Fruit fly (Drosophila melanogaster) whole organism, prepupa: Measurements from ENCODE around the gene nes.

Experiments used
- Blimp-1 ChIP-seq: fragments of 200-800 bp; sonication (Bioruptor generic); optimal IDR thresholded peaks from 3 replicates; lab custom pipeline; 2017; ENCODE audit warnings: missing biosample characterization, missing genetic modification characterization, mild to moderate bottlenecking, moderate library complexity, missing genetic modification reagents
- CG10631 ChIP-seq: fragments of 200-800 bp; sonication (Bioruptor generic); optimal IDR thresholded peaks from 2 replicates; lab custom pipeline; 2016; ENCODE audit warnings: missing biosample characterization, missing genetic modification characterization
- CG11294 ChIP-seq: fragments of 200-800 bp; sonication (Bioruptor generic); IDR thresholded peaks from 2 replicates; pipeline ENCODE4 v1.3.6; 2022; ENCODE audit warnings: missing biosample characterization, missing genetic modification characterization
- CG11762 ChIP-seq: fragments of 200-800 bp; sonication (Bioruptor generic); optimal IDR thresholded peaks from 3 replicates; lab custom pipeline; 2016; ENCODE audit warnings: missing biosample characterization, missing genetic modification characterization; ENCODE audit not compliant: insufficient read depth
- CG15336 ChIP-seq: fragments of 200-800 bp; sonication (Bioruptor generic); IDR thresholded peaks from 2 replicates; pipeline ENCODE4 v1.3.6; 2022; ENCODE audit warnings: missing biosample characterization, missing genetic modification characterization
- CG1621 ChIP-seq: fragments of 200-800 bp; sonication (Bioruptor generic); optimal IDR thresholded peaks from 3 replicates; lab custom pipeline; 2018; ENCODE audit warnings: missing biosample characterization, mild to moderate bottlenecking, missing genetic modification characterization
- CG16779 ChIP-seq: fragments of 200-800 bp; sonication (Bioruptor generic); optimal IDR thresholded peaks from 3 replicates; lab custom pipeline; 2017; ENCODE audit warnings: missing biosample characterization, mild to moderate bottlenecking, missing genetic modification characterization
- CG3032 ChIP-seq: fragments of 200-800 bp; optimal IDR thresholded peaks from 2 replicates; lab custom pipeline; 2019; ENCODE audit warnings: missing biosample characterization, mild to moderate bottlenecking, missing genetic modification characterization, moderate library complexity
- CG31627 ChIP-seq: fragments of 200-800 bp; sonication (Bioruptor generic); optimal IDR thresholded peaks from 3 replicates; lab custom pipeline; 2016; ENCODE audit warnings: missing biosample characterization, missing genetic modification characterization
- CG32006 ChIP-seq: fragments of 200-800 bp; sonication (Bioruptor generic); optimal IDR thresholded peaks from 3 replicates; lab custom pipeline; 2017; ENCODE audit warnings: missing biosample characterization, mild to moderate bottlenecking, missing genetic modification characterization
- CG4318 ChIP-seq: fragments of 200-800 bp; sonication (Bioruptor generic); optimal IDR thresholded peaks from 3 replicates; lab custom pipeline; 2017; ENCODE audit warnings: missing biosample characterization, mild to moderate bottlenecking, missing genetic modification characterization
- CG6163 ChIP-seq: fragments of 200-800 bp; sonication (Bioruptor generic); IDR thresholded peaks from 3 replicates; pipeline ENCODE4 v1.3.6; 2022; ENCODE audit warnings: missing biosample characterization, missing genetic modification characterization
- CG6276 ChIP-seq: fragments of 200-800 bp; sonication (Bioruptor generic); optimal IDR thresholded peaks from 2 replicates; lab custom pipeline; 2017; ENCODE audit warnings: missing biosample characterization, mild to moderate bottlenecking, missing genetic modification characterization
- CG6792 ChIP-seq: fragments of 200-800 bp; sonication (Bioruptor generic); optimal IDR thresholded peaks from 3 replicates; lab custom pipeline; 2016; ENCODE audit warnings: missing biosample characterization, missing genetic modification characterization
- CG6854 ChIP-seq: fragments of 200-800 bp; sonication (Bioruptor generic); optimal IDR thresholded peaks from 2 replicates; lab custom pipeline; 2017; ENCODE audit warnings: missing biosample characterization, mild to moderate bottlenecking, missing genetic modification characterization
- CG7368 ChIP-seq: fragments of 200-800 bp; sonication (Bioruptor generic); optimal IDR thresholded peaks from 3 replicates; lab custom pipeline; 2016; ENCODE audit warnings: missing biosample characterization, missing genetic modification characterization
- CG8119 ChIP-seq: fragments of 200-800 bp; sonication (Bioruptor generic); IDR thresholded peaks from 3 replicates; pipeline ENCODE4 v1.3.6; 2022; ENCODE audit warnings: missing biosample characterization, missing genetic modification characterization
- CG9139 ChIP-seq: fragments of 200-800 bp; sonication (Bioruptor generic); optimal IDR thresholded peaks from 3 replicates; lab custom pipeline; 2017; ENCODE audit warnings: missing biosample characterization, mild to moderate bottlenecking, missing genetic modification characterization
- Eip75B ChIP-seq: fragments of 200-800 bp; sonication (Bioruptor generic); optimal IDR thresholded peaks from 3 replicates; lab custom pipeline; 2016; ENCODE audit warnings: missing biosample characterization, missing genetic modification characterization
- Eip78C ChIP-seq: fragments of 200-800 bp; sonication (Bioruptor generic); peaks from one replicate; lab custom pipeline; 2016; ENCODE audit warnings: missing biosample characterization, missing genetic modification characterization
- Hr39 ChIP-seq: fragments of 200-800 bp; sonication (Bioruptor generic); optimal IDR thresholded peaks from 2 replicates; lab custom pipeline; 2016; ENCODE audit warnings: missing biosample characterization, missing genetic modification characterization
- Hr4 ChIP-seq: fragments of 200-800 bp; sonication (Bioruptor generic); optimal IDR thresholded peaks from 3 replicates; lab custom pipeline; 2016; ENCODE audit warnings: missing biosample characterization, missing genetic modification characterization
- Met ChIP-seq: fragments of 200-800 bp; sonication (Bioruptor generic); optimal IDR thresholded peaks from 3 replicates; lab custom pipeline; 2016; ENCODE audit warnings: missing biosample characterization, missing genetic modification characterization
- OdsH ChIP-seq: fragments of 200-800 bp; sonication (Bioruptor generic); optimal IDR thresholded peaks from 3 replicates; lab custom pipeline; 2016; ENCODE audit warnings: missing biosample characterization, missing genetic modification characterization
- Smox ChIP-seq: fragments of 200-800 bp; sonication (Bioruptor generic); optimal IDR thresholded peaks from 3 replicates; lab custom pipeline; 2016; ENCODE audit warnings: missing biosample characterization, missing genetic modification characterization
- Sox14 ChIP-seq: fragments of 200-800 bp; sonication (Bioruptor generic); optimal IDR thresholded peaks from 3 replicates; lab custom pipeline; 2016; ENCODE audit warnings: missing biosample characterization, missing genetic modification characterization
- Sox15 ChIP-seq: fragments of 200-800 bp; sonication (Bioruptor generic); optimal IDR thresholded peaks from 3 replicates; lab custom pipeline; 2016; ENCODE audit warnings: missing biosample characterization, missing genetic modification characterization
- achi ChIP-seq: fragments of 200-800 bp; sonication (Bioruptor generic); optimal IDR thresholded peaks from 3 replicates; lab custom pipeline; 2016; ENCODE audit warnings: missing biosample characterization, missing genetic modification characterization
- cyc ChIP-seq: fragments of 200-800 bp; sonication (Bioruptor generic); optimal IDR thresholded peaks from 3 replicates; lab custom pipeline; 2016; ENCODE audit warnings: missing biosample characterization, missing genetic modification characterization
- eg ChIP-seq: fragments of 200-800 bp; sonication (Bioruptor generic); IDR thresholded peaks from 3 replicates; pipeline ENCODE4 v1.3.6; 2022; ENCODE audit warnings: missing biosample characterization, missing genetic modification characterization
- fkh ChIP-seq: fragments of 200-800 bp; sonication (Bioruptor generic); optimal IDR thresholded peaks from 3 replicates; lab custom pipeline; 2017; ENCODE audit warnings: missing biosample characterization, mild to moderate bottlenecking, missing genetic modification characterization, moderate library complexity
- lz ChIP-seq: fragments of 200-800 bp; sonication (Bioruptor generic); optimal IDR thresholded peaks from 3 replicates; lab custom pipeline; 2016; ENCODE audit warnings: missing biosample characterization, missing genetic modification characterization
- salr ChIP-seq, 2 experiments: fragments of 200-800 bp; sonication (Bioruptor generic); optimal IDR thresholded peaks; 3 replicates each; lab custom pipeline; 2016 to 2018; ENCODE audit warnings: missing biosample characterization in 2 of 2, missing genetic modification characterization in 2 of 2, mild to moderate bottlenecking in 1 of 2
- svp ChIP-seq: fragments of 200-800 bp; sonication (Bioruptor generic); peaks from one replicate; lab custom pipeline; 2016; ENCODE audit warnings: missing biosample characterization, missing genetic modification characterization
- topi ChIP-seq: fragments of 200-800 bp; sonication (Bioruptor generic); optimal IDR thresholded peaks from 3 replicates; lab custom pipeline; 2016; ENCODE audit warnings: missing biosample characterization, missing genetic modification characterization

Gene nes

DNA sequence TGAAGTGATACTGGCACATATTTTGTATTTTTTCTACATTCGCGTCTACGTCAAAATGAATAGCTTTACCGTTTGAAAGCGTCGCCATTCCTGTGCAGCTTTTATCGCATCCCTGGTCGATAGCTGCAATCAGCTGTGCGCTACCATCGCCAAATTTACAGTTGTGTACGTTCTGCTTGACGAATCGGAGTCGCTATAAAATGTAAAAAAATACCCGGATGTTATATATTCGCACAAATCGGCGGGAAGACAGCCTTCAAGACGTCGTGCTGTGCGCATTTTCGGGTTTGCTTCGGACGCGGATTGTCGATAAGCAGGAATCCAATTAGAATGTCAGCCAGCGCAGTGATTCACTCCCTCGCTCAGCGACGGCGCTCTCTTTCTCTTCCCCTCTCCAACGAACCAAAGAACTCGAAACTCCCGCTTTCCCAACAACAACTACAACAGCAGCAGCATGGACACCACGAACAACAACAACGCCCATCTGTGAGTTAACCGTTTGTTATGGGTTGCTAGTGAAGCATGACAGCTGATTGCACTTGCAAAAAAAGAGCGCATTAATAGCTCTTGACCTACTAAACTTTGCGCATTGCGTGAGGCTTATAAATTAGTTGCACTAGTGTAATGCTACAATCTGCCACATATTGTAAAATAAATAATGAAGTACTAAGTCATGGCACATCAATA is 34.3 kb upstream of the nes start (continued):
- TF ChIP-seq fkh (GFP tag; lab: Kevin White, UChicago) (no peak), CG31627 (GFP tag; lab: Kevin White, UChicago) (no peak), Met (GFP tag; lab: Kevin White, UChicago) (no peak), CG11294 (GFP tag; lab: Robert Waterston, UW) (no peak), CG10631 (GFP tag; lab: Kevin White, UChicago) (no peak), CG6854 (GFP tag; lab: Kevin White, UChicago) (peak; percentile 43), svp (GFP tag; lab: Kevin White, UChicago) (peak; percentile 80), CG4318 (GFP tag; lab: Kevin White, UChicago) (no peak), CG11762 (no peak), CG9139 (GFP tag; lab: Kevin White, UChicago) (peak; percentile 34), CG6792 (GFP tag; lab: Kevin White, UChicago) (no peak), CG6276 (GFP tag; lab: Kevin White, UChicago) (peak; percentile 69)

DNA sequence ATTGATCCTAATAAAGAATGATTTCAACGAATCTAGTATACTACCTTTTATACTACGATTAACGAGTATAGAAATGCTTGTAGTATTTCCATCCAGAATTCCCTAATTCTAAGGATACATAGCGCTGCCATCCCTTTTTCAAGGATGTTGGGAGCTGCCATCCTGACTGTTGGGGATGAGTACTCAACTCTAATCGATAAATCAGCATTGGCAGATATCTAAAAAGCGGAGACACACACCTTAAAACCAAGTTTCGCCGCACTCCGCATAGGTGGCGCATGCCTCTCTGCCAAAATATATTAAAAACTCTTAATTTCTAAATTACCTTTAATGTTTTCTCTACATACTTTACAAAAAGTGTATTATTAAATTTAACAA is 33.7 kb upstream of the nes start, which contains the start of gene fal:
TSS of gene fal (plus strand) at position 330 of the 378 bp plus-strand sequence.
- peak; percentile 51 for TF ChIP-seq CG31627 (GFP tag; lab: Kevin White, UChicago)
- TF ChIP-seq Hr4 (GFP tag; lab: Kevin White, UChicago) = no peak
- TF ChIP-seq CG6276 (GFP tag; lab: Kevin White, UChicago) = no peak
- TF ChIP-seq CG10631 (GFP tag; lab: Kevin White, UChicago) = no peak
- TF ChIP-seq topi = peak; percentile 14
- no peak for TF ChIP-seq CG3032 (tag; lab: Kevin White, UChicago)
- TF ChIP-seq Sox15 (GFP tag; lab: Kevin White, UChicago) = no peak
- TF ChIP-seq Hr39 (GFP tag; lab: Kevin White, UChicago) = no peak
- no peak for TF ChIP-seq Blimp-1 (GFP tag; lab: Kevin White, UChicago)
- peak; percentile 31 for TF ChIP-seq lz (GFP tag; lab: Kevin White, UChicago)
- TF ChIP-seq cyc (GFP tag; lab: Kevin White, UChicago) = no peak

DNA sequence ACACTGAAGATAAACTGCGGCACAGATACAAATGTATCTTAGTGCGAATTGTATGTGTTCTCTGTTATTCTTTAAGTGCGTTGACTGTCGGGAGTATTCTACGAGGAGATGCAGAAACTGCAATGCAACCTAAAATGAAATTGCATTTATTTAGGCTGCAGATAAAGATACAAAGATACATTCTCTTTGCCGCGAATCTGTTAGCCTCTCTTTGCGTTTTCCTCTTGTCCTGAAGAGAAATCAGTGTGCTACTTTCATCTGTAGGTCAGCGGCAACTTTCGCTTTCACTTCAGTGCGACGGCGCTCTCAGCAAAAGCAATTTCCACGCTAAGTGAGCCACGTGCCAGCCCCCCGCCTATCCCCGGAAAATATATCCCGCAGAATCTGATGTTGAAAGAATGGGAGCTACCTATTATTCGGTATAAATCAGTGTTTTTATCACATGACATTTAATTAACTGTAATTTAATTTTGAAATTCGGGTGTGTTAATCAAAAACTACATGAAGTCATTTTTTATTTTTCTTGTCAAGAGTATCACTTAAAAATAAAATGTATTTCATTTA is 32.8 kb upstream of the nes start:
- peak; percentile 25; the same call in 1 of the 3 replicates for TF ChIP-seq CG8119 (GFP tag; lab: Robert Waterston, UW)
- TF ChIP-seq CG16779 (tag; lab: Kevin White, UChicago) = no peak
- TF ChIP-seq lz (GFP tag; lab: Kevin White, UChicago) = no peak
- TF ChIP-seq CG1621 (tag; lab: Kevin White, UChicago) = no peak
- peak; percentile 39; the same call in 1 of the 3 replicates for TF ChIP-seq eg (GFP tag; lab: Robert Waterston, UW)
- peak; percentile 26 for TF ChIP-seq CG6854 (GFP tag; lab: Kevin White, UChicago)
- no peak for TF ChIP-seq Smox (GFP tag; lab: Kevin White, UChicago)
- peak; percentile 21; the same call in 1 of the 3 replicates for TF ChIP-seq CG6163 (GFP tag; lab: Robert Waterston, UW)
- peak; percentile 59 for TF ChIP-seq Eip78C (GFP tag; lab: Kevin White, UChicago)
- no peak for TF ChIP-seq Eip75B (GFP tag; lab: Kevin White, UChicago)
- TF ChIP-seq CG6792 (GFP tag; lab: Kevin White, UChicago) = no peak
- peak; percentile 31 for TF ChIP-seq svp (GFP tag; lab: Kevin White, UChicago)
- peak; percentile 37; the same call in 1 of the 2 replicates for TF ChIP-seq CG15336 (GFP tag; lab: Robert Waterston, UW)
- TF ChIP-seq Sox14 (GFP tag; lab: Kevin White, UChicago) = no peak
- TF ChIP-seq CG32006 (GFP tag; lab: Kevin White, UChicago) = peak; percentile 6
- no peak for TF ChIP-seq CG7368
- TF ChIP-seq Sox15 (GFP tag; lab: Kevin White, UChicago) = no peak
- TF ChIP-seq salr (GFP tag; optimal IDR thresholded peaks at IDR 0.05; lab: Kevin White, UChicago) = no peak
- TF ChIP-seq achi (GFP tag; lab: Kevin White, UChicago) = no peak
- TF ChIP-seq topi = no peak
- peak; percentile 95 for TF ChIP-seq Blimp-1 (GFP tag; lab: Kevin White, UChicago)
- TF ChIP-seq fkh (GFP tag; lab: Kevin White, UChicago) = no peak
- TF ChIP-seq OdsH = no peak
- TF ChIP-seq, all 60 proteins: peak for 9
